Worm (Caenorhabditis elegans) whole organism, L2 larva: ENCODE measurements around the gene ptr-14.

Source experiments
- F13H6.1 ChIP-seq: sonication (generic microtip); optimal IDR thresholded peaks from 2 replicates; lab custom pipeline; 2016; ENCODE audit warnings: missing genetic modification characterization, missing compliant biosample characterization
- blmp-1 ChIP-seq: sonication (generic microtip); optimal IDR thresholded peaks from 2 replicates; lab custom pipeline; 2017; ENCODE audit warnings: missing genetic modification characterization, mild to moderate bottlenecking, missing compliant biosample characterization, antibody characterized with exemption, moderate library complexity; ENCODE audit not compliant: insufficient read depth
- lin-39 ChIP-seq: fragments of 150-350 bp; optimal IDR thresholded peaks from 2 replicates; lab custom pipeline; 2014; ENCODE audit warnings: missing biosample characterization, missing genetic modification reagents, missing genetic modification characterization

- no peak for TF ChIP-seq lin-39 (tag; lab: Kevin White, UChicago)
- no peak for TF ChIP-seq F13H6.1 (tag; lab: Kevin White, UChicago)
- no peak for TF ChIP-seq blmp-1 (tag; lab: Kevin White, UChicago)
Observed at ce11 chrIV:10577600-10577999, 37.6 kb upstream of the ptr-14 start.
